Worm (Caenorhabditis elegans): ENCODE data around the gene srh-269.

ce11 chrV:16573168-16573567 is 18.7 kb downstream of the srh-269 start, which contains the start of gene str-149:
- no peak for TF ChIP-seq nhr-12 (tag; optimal IDR thresholded peaks at IDR 0.05)
- TF ChIP-seq skn-1 (tag; optimal IDR thresholded peaks at IDR 0.05): no peak
- TF ChIP-seq fos-1 (tag; optimal IDR thresholded peaks at IDR 0.05): no peak

Measured in whole organism, L1 larva.